Fruit fly (Drosophila melanogaster) whole organism, embryonic: ENCODE measurements around the gene Rab39.

Experiments used
- ATbp ChIP-seq: fragments of 200-800 bp; sonication (Bioruptor generic); optimal IDR thresholded peaks from 2 replicates; lab custom pipeline; 2017; ENCODE audit warnings: missing biosample characterization, mild to moderate bottlenecking, missing genetic modification characterization, missing genetic modification reagents
- Atf3 ChIP-seq: fragments of 200-800 bp; sonication (Bioruptor generic); optimal IDR thresholded peaks from 3 replicates; lab custom pipeline; 2016; ENCODE audit warnings: missing biosample characterization, missing genetic modification characterization
- CG10431 ChIP-seq: fragments of 200-800 bp; sonication (Bioruptor generic); optimal IDR thresholded peaks from 3 replicates; lab custom pipeline; 2018; ENCODE audit warnings: missing biosample characterization, mild to moderate bottlenecking, missing genetic modification characterization
- CG11085 ChIP-seq: fragments of 200-800 bp; sonication (Bioruptor generic); IDR thresholded peaks from 2 replicates; pipeline ENCODE4 v1.3.6; 2022; ENCODE audit warnings: missing biosample characterization, missing genetic modification characterization
- CG11247 ChIP-seq: fragments of 200-800 bp; sonication (Bioruptor generic); IDR thresholded peaks from 2 replicates; pipeline ENCODE4 v1.3.6; 2022; ENCODE audit warnings: missing biosample characterization, missing genetic modification characterization
- CG12219 ChIP-seq: fragments of 200-800 bp; sonication (Bioruptor generic); optimal IDR thresholded peaks from 3 replicates; lab custom pipeline; 2018; ENCODE audit warnings: missing biosample characterization, mild to moderate bottlenecking, missing genetic modification characterization
- CG1233 ChIP-seq: fragments of 200-800 bp; sonication (Bioruptor generic); optimal IDR thresholded peaks from 4 replicates; lab custom pipeline; 2018; ENCODE audit warnings: missing biosample characterization, mild to moderate bottlenecking, missing genetic modification characterization
- CG14710 ChIP-seq: fragments of 200-800 bp; sonication (Bioruptor generic); optimal IDR thresholded peaks from 3 replicates; lab custom pipeline; 2019; ENCODE audit warnings: missing biosample characterization, mild to moderate bottlenecking, missing genetic modification characterization, moderate library complexity
- CG14860 ChIP-seq: fragments of 200-800 bp; sonication (Bioruptor generic); IDR thresholded peaks from 3 replicates; pipeline ENCODE4 v1.3.6; 2022; ENCODE audit warnings: missing biosample characterization, missing genetic modification characterization; ENCODE audit not compliant: partially characterized antibody
- CG15514 ChIP-seq: fragments of 200-800 bp; sonication (Bioruptor generic); optimal IDR thresholded peaks from 3 replicates; lab custom pipeline; 2017; ENCODE audit warnings: missing biosample characterization, missing genetic modification characterization, mild to moderate bottlenecking, moderate library complexity, missing genetic modification reagents
- CG15696 ChIP-seq: fragments of 200-800 bp; sonication (Bioruptor generic); optimal IDR thresholded peaks from 2 replicates; lab custom pipeline; 2019; ENCODE audit warnings: missing biosample characterization, mild to moderate bottlenecking, missing genetic modification characterization, moderate library complexity
- CG16815 ChIP-seq: fragments of 200-800 bp; sonication (Bioruptor generic); optimal IDR thresholded peaks from 3 replicates; lab custom pipeline; 2017; ENCODE audit warnings: missing biosample characterization, mild to moderate bottlenecking, missing genetic modification characterization
- CG16863 ChIP-seq: fragments of 200-800 bp; sonication (Bioruptor generic); optimal IDR thresholded peaks from 3 replicates; lab custom pipeline; 2016; ENCODE audit warnings: missing biosample characterization, missing genetic modification characterization
- CG2875 ChIP-seq: fragments of 200-800 bp; sonication (Bioruptor generic); optimal IDR thresholded peaks from 2 replicates; lab custom pipeline; 2017; ENCODE audit warnings: missing biosample characterization, mild to moderate bottlenecking, missing genetic modification characterization, missing genetic modification reagents
- CG3281 ChIP-seq: fragments of 200-800 bp; sonication (Bioruptor generic); optimal IDR thresholded peaks from 3 replicates; lab custom pipeline; 2017; ENCODE audit warnings: missing biosample characterization, mild to moderate bottlenecking, missing genetic modification characterization
- CG33213 ChIP-seq: fragments of 200-800 bp; sonication (Bioruptor generic); optimal IDR thresholded peaks from 3 replicates; lab custom pipeline; 2016; ENCODE audit warnings: missing biosample characterization, missing genetic modification characterization
- CG34376 ChIP-seq: fragments of 200-800 bp; sonication (Bioruptor generic); optimal IDR thresholded peaks from 2 replicates; lab custom pipeline; 2018; ENCODE audit warnings: missing biosample characterization, mild to moderate bottlenecking, missing genetic modification characterization
- CG34422 ChIP-seq: fragments of 200-800 bp; sonication (Bioruptor generic); IDR thresholded peaks from 3 replicates; pipeline ENCODE4 v1.3.6; 2022; ENCODE audit warnings: missing biosample characterization, missing genetic modification characterization
- CG3847 ChIP-seq: fragments of 200-800 bp; sonication (Bioruptor generic); IDR thresholded peaks from 2 replicates; pipeline ENCODE4 v1.3.6; 2022; ENCODE audit warnings: missing biosample characterization, missing genetic modification characterization
- CG42726 ChIP-seq: fragments of 200-800 bp; sonication (Bioruptor generic); IDR thresholded peaks from 2 replicates; pipeline ENCODE4 v1.3.6; 2022; ENCODE audit warnings: missing biosample characterization, missing genetic modification characterization; ENCODE audit not compliant: partially characterized antibody
- CG4820 ChIP-seq: fragments of 200-800 bp; sonication (Bioruptor generic); optimal IDR thresholded peaks from 3 replicates; lab custom pipeline; 2016; ENCODE audit warnings: missing biosample characterization, missing genetic modification characterization
- CG6854 ChIP-seq: fragments of 200-800 bp; sonication (Bioruptor generic); optimal IDR thresholded peaks from 3 replicates; lab custom pipeline; 2017; ENCODE audit warnings: missing biosample characterization, mild to moderate bottlenecking, missing genetic modification characterization
- CG8359 ChIP-seq: fragments of 200-800 bp; sonication (Bioruptor generic); optimal IDR thresholded peaks from 2 replicates; lab custom pipeline; 2017; ENCODE audit warnings: missing biosample characterization, mild to moderate bottlenecking, missing genetic modification characterization, borderline replicate concordance
- E2f2 ChIP-seq: fragments of 200-800 bp; sonication (Bioruptor generic); IDR thresholded peaks from 2 replicates; pipeline ENCODE4 v1.3.6; 2022; ENCODE audit warnings: missing biosample characterization, missing genetic modification characterization
- Hand ChIP-seq: fragments of 200-800 bp; sonication (Bioruptor generic); optimal IDR thresholded peaks from 2 replicates; lab custom pipeline; 2017; ENCODE audit warnings: mild to moderate bottlenecking, missing biosample characterization, missing genetic modification reagents, missing genetic modification characterization
- Hr39 ChIP-seq: fragments of >200 bp; optimal IDR thresholded peaks from 2 replicates; lab custom pipeline; 2017
- Hr78 ChIP-seq, 2 experiments: fragments of 200-800 bp in 1 of 2; fragments of >200 bp in 1 of 2; sonication (Bioruptor generic) in 1 of 2; optimal IDR thresholded peaks; 2 replicates each; lab custom pipeline; 2017 to 2019; ENCODE audit warnings: missing biosample characterization in 2 of 2, missing genetic modification characterization in 2 of 2, mild to moderate bottlenecking in 1 of 2, moderate library complexity in 1 of 2
- Mrtf ChIP-seq: fragments of 200-800 bp; sonication (Bioruptor generic); IDR thresholded peaks from 3 replicates; pipeline ENCODE4 v1.3.6; 2022; ENCODE audit warnings: missing biosample characterization, missing genetic modification characterization
- Rfx ChIP-seq: fragments of 200-800 bp; sonication (Bioruptor generic); IDR thresholded peaks from 2 replicates; pipeline ENCODE4 v1.3.6; 2022; ENCODE audit warnings: missing biosample characterization, missing genetic modification characterization
- Sry-δ ChIP-seq: fragments of 200-800 bp; sonication (Bioruptor generic); optimal IDR thresholded peaks from 2 replicates; lab custom pipeline; 2016; ENCODE audit warnings: missing biosample characterization, missing genetic modification characterization
- bigmax ChIP-seq: fragments of 200-800 bp; sonication (Bioruptor generic); optimal IDR thresholded peaks from 2 replicates; lab custom pipeline; 2018; ENCODE audit warnings: missing biosample characterization, mild to moderate bottlenecking, missing genetic modification characterization
- caup ChIP-seq: fragments of 200-800 bp; sonication (Bioruptor generic); optimal IDR thresholded peaks from 3 replicates; lab custom pipeline; 2017; ENCODE audit warnings: missing biosample characterization, mild to moderate bottlenecking, missing genetic modification characterization, moderate library complexity; ENCODE audit not compliant: severe bottlenecking
- ci ChIP-seq: fragments of 200-800 bp; sonication (Bioruptor generic); IDR thresholded peaks from 3 replicates; pipeline ENCODE4 v1.3.6; 2022; ENCODE audit warnings: missing biosample characterization, missing genetic modification characterization
- corto ChIP-seq: fragments of 200-800 bp; sonication (Bioruptor generic); optimal IDR thresholded peaks from 2 replicates; lab custom pipeline; 2016; ENCODE audit warnings: missing biosample characterization, mild to moderate bottlenecking, missing genetic modification characterization, moderate library complexity
- crp ChIP-seq, 2 experiments: fragments of 200-800 bp; sonication (Bioruptor generic); optimal IDR thresholded peaks; 2 replicates in 1 of 2; 3 replicates in 1 of 2; lab custom pipeline; 2017; ENCODE audit warnings: missing biosample characterization in 2 of 2, missing genetic modification characterization in 2 of 2, mild to moderate bottlenecking in 1 of 2, moderate library complexity in 1 of 2
- ewg ChIP-seq: fragments of 200-800 bp; sonication (Bioruptor generic); optimal IDR thresholded peaks from 3 replicates; lab custom pipeline; 2017; ENCODE audit warnings: mild to moderate bottlenecking, missing biosample characterization, missing genetic modification reagents, missing genetic modification characterization
- grn ChIP-seq: fragments of 200-800 bp; sonication (Bioruptor generic); optimal IDR thresholded peaks from 3 replicates; lab custom pipeline; 2017; ENCODE audit warnings: missing biosample characterization, missing genetic modification characterization
- kah ChIP-seq: fragments of 200-800 bp; sonication (Bioruptor generic); optimal IDR thresholded peaks from 2 replicates; lab custom pipeline; 2018; ENCODE audit warnings: missing biosample characterization, mild to moderate bottlenecking, missing genetic modification characterization
- kni ChIP-seq: fragments of 200-800 bp; sonication (Bioruptor generic); optimal IDR thresholded peaks from 3 replicates; lab custom pipeline; 2017; ENCODE audit warnings: mild to moderate bottlenecking, missing biosample characterization, missing genetic modification reagents, missing genetic modification characterization
- lola ChIP-seq, 3 experiments: fragments of >200 bp in 2 of 3; fragments of 200-800 bp in 1 of 3; sonication (Bioruptor generic) in 1 of 3; optimal IDR thresholded peaks; 2 replicates each; lab custom pipeline; 2017 to 2019; ENCODE audit warnings: missing biosample characterization in 3 of 3, missing genetic modification characterization in 3 of 3, mild to moderate bottlenecking in 1 of 3, moderate library complexity in 1 of 3
- nerfin-2 ChIP-seq: fragments of 200-800 bp; sonication (Bioruptor generic); IDR thresholded peaks from 2 replicates; pipeline ENCODE4 v1.3.6; 2022; ENCODE audit warnings: missing biosample characterization, missing genetic modification characterization; ENCODE audit not compliant: partially characterized antibody
- repo ChIP-seq: fragments of 200-800 bp; sonication (Bioruptor generic); optimal IDR thresholded peaks from 2 replicates; lab custom pipeline; 2016; ENCODE audit warnings: missing biosample characterization, missing genetic modification characterization
- schlank ChIP-seq: fragments of 200-800 bp; sonication (Bioruptor generic); optimal IDR thresholded peaks from 2 replicates; lab custom pipeline; 2018; ENCODE audit warnings: missing biosample characterization, mild to moderate bottlenecking, missing genetic modification characterization
- slbo ChIP-seq: fragments of 200-800 bp; sonication (Bioruptor generic); IDR thresholded peaks from 2 replicates; pipeline ENCODE4 v1.3.6; 2022; ENCODE audit warnings: missing biosample characterization, missing genetic modification characterization
- slou ChIP-seq: fragments of 200-800 bp; sonication (Bioruptor generic); optimal IDR thresholded peaks from 3 replicates; lab custom pipeline; 2016; ENCODE audit warnings: missing biosample characterization, missing genetic modification characterization
- sug ChIP-seq: fragments of 200-800 bp; optimal IDR thresholded peaks from 2 replicates; lab custom pipeline; 2019; ENCODE audit warnings: missing biosample characterization, mild to moderate bottlenecking, missing genetic modification characterization, moderate library complexity
- twi ChIP-seq: fragments of 200-800 bp; optimal IDR thresholded peaks from 2 replicates; lab custom pipeline; 2019; ENCODE audit warnings: missing biosample characterization, mild to moderate bottlenecking, missing genetic modification characterization, moderate library complexity

Gene Rab39

dm6 chrX:7708942-7709707, 25.6 kb upstream of the Rab39 start, which contains the start of gene CHES-1-like (continued):
- TF ChIP-seq corto (GFP tag; lab: Kevin White, UChicago) (peak; percentile 40), CG10431 (GFP tag; lab: Kevin White, UChicago) (peak; percentile 74), Rfx (GFP tag; lab: Robert Waterston, UW) (peak; percentile 78), CG2875 (GFP tag; lab: Kevin White, UChicago) (peak; percentile 91), ci (GFP tag; lab: Robert Waterston, UW) (peak; percentile 80; the same call in 2 of the 3 replicates), grn (no peak), Atf3 (GFP tag; lab: Kevin White, UChicago) (peak; percentile 83), CG34376 (GFP tag; lab: Kevin White, UChicago) (peak; percentile 67), CG11085 (peak; percentile 37; the same call in 1 of the 2 replicates), bigmax (no peak), CG11247 (GFP tag; lab: Robert Waterston, UW) (peak; percentile 63), CG16863 (GFP tag; lab: Kevin White, UChicago) (peak; percentile 93), slou (GFP tag; lab: Kevin White, UChicago) (peak; percentile 83), CG3281 (GFP tag; lab: Kevin White, UChicago) (peak; percentile 91), crp (GFP tag; optimal IDR thresholded peaks at IDR 0.05; lab: Kevin White, UChicago) (peak in 1 of 2 experiments; percentile 49), lola (GFP tag; optimal IDR thresholded peaks at IDR 0.05; lab: Kevin White, UChicago) (peak in 1 of 3 experiments; percentile 85), kah (peak; percentile 82), schlank (tag; lab: Kevin White, UChicago) (peak; percentile 37), slbo (GFP tag; lab: Robert Waterston, UW) (peak; percentile 83), twi (tag; lab: Kevin White, UChicago) (peak; percentile 67), caup (GFP tag; lab: Kevin White, UChicago) (peak; percentile 85), CG8359 (peak; percentile 81), ewg (GFP tag; lab: Kevin White, UChicago) (peak; percentile 86), ATbp (GFP tag; lab: Kevin White, UChicago) (peak; percentile 84), Hr78 (GFP tag; optimal IDR thresholded peaks at IDR 0.05; lab: Kevin White, UChicago) (peak in 1 of 2 experiments; percentile 91), CG34422 (GFP tag; lab: Robert Waterston, UW) (peak; percentile 69; the same call in 1 of the 3 replicates), CG42726 (0 out of 2 replicates have a peak, but pooled peaks have one; percentile 15), CG3847 (GFP tag; lab: Robert Waterston, UW) (peak; percentile 78), CG33213 (peak; percentile 84), nerfin-2 (GFP tag; lab: Robert Waterston, UW) (no peak), CG12219 (GFP tag; lab: Kevin White, UChicago) (peak; percentile 87), Mrtf (GFP tag; lab: Robert Waterston, UW) (peak; percentile 66; the same call in 2 of the 3 replicates), E2f2 (GFP tag; lab: Robert Waterston, UW) (peak; percentile 71), CG15696 (tag; lab: Kevin White, UChicago) (peak; percentile 68), Hand (GFP tag; lab: Kevin White, UChicago) (peak; percentile 86), repo (GFP tag; lab: Kevin White, UChicago) (peak; percentile 82), CG14860 (no peak), kni (peak; percentile 56), CG6854 (GFP tag; lab: Kevin White, UChicago) (peak; percentile 86), Sry-δ (GFP tag; lab: Kevin White, UChicago) (peak; percentile 54), CG1233 (GFP tag; lab: Kevin White, UChicago) (peak; percentile 88), CG15514 (GFP tag; lab: Kevin White, UChicago) (peak; percentile 46), CG4820 (peak; percentile 88), CG14710 (peak; percentile 84), Hr39 (no peak), sug (peak; percentile 86), CG16815 (peak; percentile 85)
